Worm (Caenorhabditis elegans) whole organism, late embryonic: ENCODE data around the gene dhs-30.

Experiments
- C08G9.2 ChIP-seq: sonication (generic microtip); optimal IDR thresholded peaks from 2 replicates; lab custom pipeline; 2016; ENCODE audit warnings: mild to moderate bottlenecking, missing genetic modification characterization, moderate library complexity, missing compliant biosample characterization
- T23F11.4 ChIP-seq: fragments of 200-800 bp; sonication (Bioruptor generic); optimal IDR thresholded peaks from 2 replicates; lab custom pipeline; 2018; ENCODE audit warnings: mild to moderate bottlenecking, missing genetic modification characterization, missing compliant biosample characterization
- ahr-1 ChIP-seq: sonication (generic microtip); optimal IDR thresholded peaks from 2 replicates; lab custom pipeline; 2016; ENCODE audit warnings: missing genetic modification characterization, missing compliant biosample characterization
- ama-1 ChIP-seq: fragments of 150-350 bp; optimal IDR thresholded peaks from 2 replicates; lab custom pipeline; 2014
- ceh-14 ChIP-seq: sonication (generic microtip); optimal IDR thresholded peaks from 2 replicates; lab custom pipeline; 2016; ENCODE audit warnings: missing genotype, missing genetic modification characterization, missing compliant biosample characterization
- ceh-2 ChIP-seq: sonication (generic microtip); optimal IDR thresholded peaks from 2 replicates; lab custom pipeline; 2016; ENCODE audit warnings: missing genotype, missing genetic modification characterization, missing compliant biosample characterization
- ceh-22 ChIP-seq: sonication (generic microtip); optimal IDR thresholded peaks from 2 replicates; lab custom pipeline; 2017; ENCODE audit warnings: missing biosample characterization, missing genetic modification characterization
- ceh-31 ChIP-seq: sonication (generic microtip); optimal IDR thresholded peaks from 2 replicates; lab custom pipeline; 2016; ENCODE audit warnings: missing genetic modification characterization, missing compliant biosample characterization
- ceh-34 ChIP-seq: sonication (generic microtip); optimal IDR thresholded peaks from 2 replicates; lab custom pipeline; 2016; ENCODE audit warnings: mild to moderate bottlenecking, missing genetic modification characterization, missing compliant biosample characterization
- ceh-48 ChIP-seq: sonication (generic microtip); optimal IDR thresholded peaks from 2 replicates; lab custom pipeline; 2016; ENCODE audit warnings: missing genetic modification characterization, inconsistent platforms, missing compliant biosample characterization
- dmd-4 ChIP-seq: sonication (generic microtip); optimal IDR thresholded peaks from 2 replicates; lab custom pipeline; 2016; ENCODE audit warnings: borderline replicate concordance, missing genetic modification characterization, missing compliant biosample characterization
- elt-2 ChIP-seq: sonication (generic microtip); optimal IDR thresholded peaks from 2 replicates; lab custom pipeline; 2016; ENCODE audit warnings: missing genetic modification reagents, missing genetic modification characterization, missing compliant biosample characterization
- elt-4 ChIP-seq: sonication (generic microtip); optimal IDR thresholded peaks from 2 replicates; lab custom pipeline; 2016; ENCODE audit warnings: missing genetic modification characterization, missing compliant biosample characterization
- eyg-1 ChIP-seq: sonication (generic microtip); optimal IDR thresholded peaks from 2 replicates; lab custom pipeline; 2016; ENCODE audit warnings: missing genotype, missing genetic modification characterization, missing compliant biosample characterization
- fax-1 ChIP-seq: sonication (generic microtip); optimal IDR thresholded peaks from 2 replicates; lab custom pipeline; 2016; ENCODE audit warnings: missing genotype, missing genetic modification characterization, missing compliant biosample characterization
- fkh-6 ChIP-seq: sonication (generic microtip); optimal IDR thresholded peaks from 2 replicates; lab custom pipeline; 2016; ENCODE audit warnings: missing genetic modification characterization, missing compliant biosample characterization
- hlh-13 ChIP-seq: fragments of 200-800 bp; sonication (Bioruptor generic); optimal IDR thresholded peaks from 2 replicates; lab custom pipeline; 2018; ENCODE audit warnings: mild to moderate bottlenecking, missing genetic modification characterization, missing compliant biosample characterization
- hlh-15 ChIP-seq: sonication (generic microtip); optimal IDR thresholded peaks from 2 replicates; lab custom pipeline; 2016; ENCODE audit warnings: missing genetic modification characterization, missing compliant biosample characterization
- hlh-8 ChIP-seq: sonication (generic microtip); optimal IDR thresholded peaks from 2 replicates; lab custom pipeline; 2016; ENCODE audit warnings: missing genotype, missing genetic modification characterization, missing compliant biosample characterization
- lin-11 ChIP-seq: fragments of 200-800 bp; sonication (Bioruptor generic); optimal IDR thresholded peaks from 2 replicates; lab custom pipeline; 2018; ENCODE audit warnings: mild to moderate bottlenecking, missing genetic modification characterization, missing compliant biosample characterization
- nfya-1 ChIP-seq: sonication (generic microtip); optimal IDR thresholded peaks from 2 replicates; lab custom pipeline; 2017; ENCODE audit warnings: missing genetic modification characterization, mild to moderate bottlenecking, missing compliant biosample characterization, antibody characterized with exemption, moderate library complexity
- odd-2 ChIP-seq: sonication (generic microtip); optimal IDR thresholded peaks from 2 replicates; lab custom pipeline; 2017; ENCODE audit warnings: antibody characterized with exemption, mild to moderate bottlenecking, missing genetic modification characterization, missing compliant biosample characterization
- ref-2 ChIP-seq: sonication (generic microtip); optimal IDR thresholded peaks from 2 replicates; lab custom pipeline; 2016; ENCODE audit warnings: missing genetic modification characterization, missing compliant biosample characterization
- sdc-2 ChIP-seq: sonication (generic microtip); optimal IDR thresholded peaks from 2 replicates; lab custom pipeline; 2016; ENCODE audit warnings: missing genotype, missing genetic modification characterization, missing compliant biosample characterization
- sox-2 ChIP-seq: fragments of 200-800 bp; sonication (Bioruptor generic); IDR thresholded peaks from 2 replicates; pipeline ENCODE4 v1.3.6; 2022; ENCODE audit warnings: missing genetic modification reagents, missing genetic modification characterization, missing compliant biosample characterization
- sox-4 ChIP-seq: sonication (generic microtip); optimal IDR thresholded peaks from 2 replicates; lab custom pipeline; 2017; ENCODE audit warnings: mild to moderate bottlenecking, missing genetic modification characterization, inconsistent platforms, missing compliant biosample characterization
- syd-9 ChIP-seq: sonication (generic microtip); optimal IDR thresholded peaks from 2 replicates; lab custom pipeline; 2016; ENCODE audit warnings: mild to moderate bottlenecking, missing genetic modification characterization, moderate library complexity, missing compliant biosample characterization
- tbx-2 ChIP-seq: sonication (generic microtip); optimal IDR thresholded peaks from 2 replicates; lab custom pipeline; 2016; ENCODE audit warnings: missing genetic modification characterization, missing compliant biosample characterization
- unc-42 ChIP-seq: sonication (generic microtip); optimal IDR thresholded peaks from 2 replicates; lab custom pipeline; 2016; ENCODE audit warnings: missing genotype, missing genetic modification characterization, missing compliant biosample characterization
- unc-55 ChIP-seq: sonication (generic microtip); optimal IDR thresholded peaks from 2 replicates; lab custom pipeline; 2017; ENCODE audit warnings: missing biosample characterization, missing genetic modification reagents, missing genetic modification characterization
- unc-86 ChIP-seq: sonication (generic microtip); optimal IDR thresholded peaks from 2 replicates; lab custom pipeline; 2016; ENCODE audit warnings: missing genetic modification characterization, missing compliant biosample characterization
- ztf-16 ChIP-seq: sonication (generic microtip); optimal IDR thresholded peaks from 2 replicates; lab custom pipeline; 2017; ENCODE audit warnings: missing genetic modification characterization, missing compliant biosample characterization

Gene dhs-30

ce11 chrX:17234988-17235387, 650 bp downstream of the dhs-30 start:
- TF ChIP-seq fkh-6 (tag; lab: Kevin White, UChicago) (no peak), sox-4 (tag; lab: Kevin White, UChicago) (no peak), dmd-4 (no peak), hlh-13 (no peak), sox-2 (GFP tag; lab: Robert Waterston, UW) (no peak), T23F11.4 (no peak), syd-9 (no peak), hlh-15 (no peak), ahr-1 (tag; lab: Kevin White, UChicago) (no peak), fax-1 (tag; lab: Kevin White, UChicago) (no peak), ceh-2 (tag; lab: Kevin White, UChicago) (no peak)
- TF ChIP-seq, all 69 proteins: peak for 0

- TF ChIP-seq odd-2 (tag; lab: Kevin White, UChicago): no peak
Measured at ce11 chrX:17231348-17231747, 4.3 kb downstream of the dhs-30 start, which contains the start of gene T25G12.3. Gene T25G12.3 (plus strand): TSS chrX:17231648.

ce11 chrX:17230108-17230507, 5.5 kb downstream of the dhs-30 start, which contains the start of gene T25G12.6:
Gene T25G12.6 (minus strand): TSS chrX:17230208.
- no peak for TF ChIP-seq ceh-22 (tag; lab: Kevin White, UChicago)
- no peak for TF ChIP-seq ztf-16
- TF ChIP-seq T23F11.4: no peak
- TF ChIP-seq ceh-14 (tag; lab: Kevin White, UChicago): no peak
- no peak for TF ChIP-seq ceh-2 (tag; lab: Kevin White, UChicago)
- no peak for TF ChIP-seq unc-86 (tag; lab: Kevin White, UChicago)
- no peak for TF ChIP-seq hlh-8 (tag; lab: Kevin White, UChicago)
- no peak for TF ChIP-seq syd-9
- TF ChIP-seq ama-1 (lab: Kevin White, UChicago): no peak
- no peak for TF ChIP-seq C08G9.2 (tag; lab: Kevin White, UChicago)
- TF ChIP-seq unc-42: no peak
- no peak for TF ChIP-seq elt-4 (tag; lab: Kevin White, UChicago)
- TF ChIP-seq dmd-4: no peak

- TF ChIP-seq ceh-14 (tag; lab: Kevin White, UChicago): no peak
- TF ChIP-seq tbx-2 (tag; lab: Kevin White, UChicago): no peak
- no peak for TF ChIP-seq nfya-1 (tag; lab: Kevin White, UChicago)
- no peak for TF ChIP-seq fax-1 (tag; lab: Kevin White, UChicago)
- TF ChIP-seq elt-2 (tag; lab: Kevin White, UChicago): no peak
- no peak for TF ChIP-seq eyg-1 (tag; lab: Kevin White, UChicago)
Measured at ce11 chrX:17227376-17227775, 8.3 kb downstream of the dhs-30 start.

ce11 chrX:17221873-17222525, 13.6 kb downstream of the dhs-30 start, which contains the start of gene rab-6.2:
Gene rab-6.2 (plus strand): TSS chrX:17222475.
- TF ChIP-seq ceh-34 (tag; lab: Kevin White, UChicago) (peak; percentile 26), ceh-48 (tag; lab: Kevin White, UChicago) (peak; percentile 79), nfya-1 (tag; lab: Kevin White, UChicago) (peak; percentile 5), tbx-2 (tag; lab: Kevin White, UChicago) (peak; percentile 30), unc-42 (peak; percentile 19), lin-11 (tag; lab: Kevin White, UChicago) (no peak), ref-2 (tag; lab: Kevin White, UChicago) (peak; percentile 6), unc-55 (GFP tag; lab: Kevin White, UChicago) (no peak), sdc-2 (tag; lab: Kevin White, UChicago) (peak; percentile 56), ceh-31 (tag; lab: Kevin White, UChicago) (peak; percentile 45)
- TF ChIP-seq, all 69 proteins: peak for 8
